Fruit fly (Drosophila melanogaster): ENCODE data around the gene Dh44.
"Not testable (repeated sequence)": the region's sequence is repeated elsewhere in the genome, so short reads cannot be mapped to it uniquely, and the experiment has no call there.

Gene Dh44

dm6 chr3R:9677734-9678341 is 39.9 kb downstream of the Dh44 start, which contains the start of gene p23:
p23 (plus strand) TSS chr3R:9677927.
- TF ChIP-seq Dif (GFP tag; optimal IDR thresholded peaks at IDR 0.05; ENCODE audit: partially characterized antibody), result peak; percentile 60
- no peak for TF ChIP-seq usp (GFP tag; optimal IDR thresholded peaks at IDR 0.05)
- TF ChIP-seq lola (GFP tag; optimal IDR thresholded peaks at IDR 0.05), result no peak
- no peak for TF ChIP-seq psq (GFP tag; optimal IDR thresholded peaks at IDR 0.05)
- TF ChIP-seq dsf (GFP tag; optimal IDR thresholded peaks at IDR 0.05; ENCODE audit: borderline replicate concordance), result no peak
- no peak for TF ChIP-seq Myc (optimal IDR thresholded peaks at IDR 0.05)
- TF ChIP-seq sv (GFP tag; optimal IDR thresholded peaks at IDR 0.05), result peak; percentile 26
- peak; percentile 28 for TF ChIP-seq rgr (GFP tag; optimal IDR thresholded peaks at IDR 0.05)
- no peak for TF ChIP-seq Rel (GFP tag; optimal IDR thresholded peaks at IDR 0.05)
- peak; percentile 51 for TF ChIP-seq Rel (tag; optimal IDR thresholded peaks at IDR 0.05)

- TF ChIP-seq Rel (GFP tag; optimal IDR thresholded peaks at IDR 0.05), result no peak
- TF ChIP-seq Rel (tag; optimal IDR thresholded peaks at IDR 0.05), result peak; percentile 99
- TF ChIP-seq Dif (GFP tag; optimal IDR thresholded peaks at IDR 0.05; ENCODE audit: partially characterized antibody), result no peak
These were observed 41.8 kb downstream of the Dh44 start, which contains the start of gene nmdyn-D7 for dm6 chr3R:9679746-9680145. nmdyn-D7 (plus strand) TSS chr3R:9679939.

- TF ChIP-seq h (GFP tag; optimal IDR thresholded peaks at IDR 0.05) (no peak), Rel (GFP tag; optimal IDR thresholded peaks at IDR 0.05) (no peak), Rel (tag; optimal IDR thresholded peaks at IDR 0.05) (no peak), Vsx2 (GFP tag; optimal IDR thresholded peaks at IDR 0.05; ENCODE audit: partially characterized antibody) (no peak), dsf (GFP tag; optimal IDR thresholded peaks at IDR 0.05; ENCODE audit: borderline replicate concordance) (no peak), OdsH (GFP tag; optimal IDR thresholded peaks at IDR 0.05) (no peak), jim (GFP tag; optimal IDR thresholded peaks at IDR 0.05) (no peak), woc (GFP tag; optimal IDR thresholded peaks at IDR 0.05) (no peak), Abd-B (GFP tag; optimal IDR thresholded peaks at IDR 0.05) (no peak), Sp1 (GFP tag; optimal IDR thresholded peaks at IDR 0.05) (no peak), dmrt93B (GFP tag; optimal IDR thresholded peaks at IDR 0.05) (no peak), GATAd (GFP tag; optimal IDR thresholded peaks at IDR 0.05) (no peak)
These were observed 45.2 kb downstream of the Dh44 start for dm6 chr3R:9683064-9683682.

- no peak for TF ChIP-seq Hr78 (GFP tag; optimal IDR thresholded peaks at IDR 0.05)
- no peak for TF ChIP-seq Rel (GFP tag; optimal IDR thresholded peaks at IDR 0.05)
- TF ChIP-seq Rel (tag; optimal IDR thresholded peaks at IDR 0.05), result peak; percentile 79
- no peak for TF ChIP-seq sage (GFP tag; optimal IDR thresholded peaks at IDR 0.05)
These were observed 46.1 kb downstream of the Dh44 start, which contains the start of gene CG9444 for dm6 chr3R:9684125-9684524. CG9444 (minus strand) TSS chr3R:9684264.

- not testable (repeated sequence) for TF ChIP-seq CG32264 (GFP tag; optimal IDR thresholded peaks at IDR 0.05); Hr83 (GFP tag; optimal IDR thresholded peaks at IDR 0.05; ENCODE audit: poor library complexity, severe bottlenecking); pan (optimal IDR thresholded peaks at IDR 0.05)
These were observed 47.4 kb downstream of the Dh44 start, which contains the start of the genes eca and CG18542 for dm6 chr3R:9685376-9685775. eca (minus strand) TSS chr3R:9685476. CG18542 (plus strand) TSS chr3R:9685760.

dm6 chr3R:9692675-9693129 is 54.7 kb downstream of the Dh44 start, which contains the start of the genes Unc-115b, p24-2 and CG32939:
Unc-115b (minus strand) TSS chr3R:9692775.
p24-2 (minus strand) TSS chr3R:9692794.
CG32939 (plus strand) TSS chr3R:9693079.
- not testable (repeated sequence) for TF ChIP-seq Dif (GFP tag; optimal IDR thresholded peaks at IDR 0.05; ENCODE audit: partially characterized antibody); ey (GFP tag; optimal IDR thresholded peaks at IDR 0.05); CG9705 (GFP tag; optimal IDR thresholded peaks at IDR 0.05)

dm6 chr3R:9694999-9695398 is 57.0 kb downstream of the Dh44 start:
- TF ChIP-seq pan (optimal IDR thresholded peaks at IDR 0.05), result no peak

All from whole organism, wandering third instar larva.